Worm (Caenorhabditis elegans): ENCODE measurements around the gene str-35.

ce11 chrV:4523312-4523711, 48.7 kb downstream of the str-35 start:
- TF ChIP-seq alr-1 (tag; optimal IDR thresholded peaks at IDR 0.05; ENCODE audit: borderline replicate concordance): no peak
- TF ChIP-seq lin-35 (GFP tag; optimal IDR thresholded peaks at IDR 0.05): no peak
- no peak for TF ChIP-seq fos-1 (tag; optimal IDR thresholded peaks at IDR 0.05)
- TF ChIP-seq lin-13 (GFP tag; optimal IDR thresholded peaks at IDR 0.05): no peak
- TF ChIP-seq aly-2 (tag; optimal IDR thresholded peaks at IDR 0.05): no peak
- no peak for TF ChIP-seq C04F5.9 (tag; optimal IDR thresholded peaks at IDR 0.05)
- no peak for TF ChIP-seq nhr-19 (GFP tag; conservative IDR thresholded peaks at IDR 0.05)
- no peak for TF ChIP-seq pqm-1 (tag; optimal IDR thresholded peaks at IDR 0.05)
- no peak for TF ChIP-seq lin-39 (tag; optimal IDR thresholded peaks at IDR 0.05)
- TF ChIP-seq nhr-77 (tag; optimal IDR thresholded peaks at IDR 0.05): no peak
- TF ChIP-seq jun-1 (tag; optimal IDR thresholded peaks at IDR 0.05): no peak
- peak in 1 of 6 experiments; percentile 56 for TF ChIP-seq elt-3 (tag; optimal IDR thresholded peaks at IDR 0.05)
